Worm (Caenorhabditis elegans): ENCODE measurements around the gene ttr-19.

DNA sequence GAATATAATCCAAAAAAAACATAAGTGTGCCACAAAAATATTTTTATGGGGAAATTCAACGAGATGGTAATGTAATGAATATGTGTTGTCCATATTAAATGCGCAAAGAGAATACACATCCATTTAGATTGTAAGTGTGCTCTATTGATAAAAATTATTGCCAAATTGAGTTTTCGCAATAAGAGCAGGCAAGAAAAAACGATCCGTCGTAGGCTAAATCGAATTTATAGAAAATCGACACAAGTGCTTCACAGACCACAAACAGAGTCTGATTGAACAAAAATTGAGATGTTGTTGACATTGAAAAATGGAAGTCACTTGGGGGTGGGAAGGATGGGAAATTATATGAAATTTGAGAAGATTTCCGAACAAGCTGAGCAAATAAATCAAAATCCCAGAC is 37.8 kb upstream of the ttr-19 start:
- TF ChIP-seq ceh-24 (tag; optimal IDR thresholded peaks at IDR 0.05) (no peak), pha-4 (tag; optimal IDR thresholded peaks at IDR 0.05) (no peak), syd-9 (tag; optimal IDR thresholded peaks at IDR 0.05) (no peak), tbx-2 (tag; optimal IDR thresholded peaks at IDR 0.05) (no peak), dmd-4 (tag; optimal IDR thresholded peaks at IDR 0.05; ENCODE audit: borderline replicate concordance) (no peak), Y22D7AL.16 (tag; optimal IDR thresholded peaks at IDR 0.05) (no peak), madf-2 (tag; optimal IDR thresholded peaks at IDR 0.05) (no peak), fax-1 (tag; optimal IDR thresholded peaks at IDR 0.05) (no peak), ttx-3 (tag; optimal IDR thresholded peaks at IDR 0.05) (no peak), dve-1 (tag; optimal IDR thresholded peaks at IDR 0.05) (no peak)

Data from whole organism, late embryonic.